Fruit fly (Drosophila melanogaster): ENCODE results near the gene CG9215.

CG9215 gene

dm6 chrX:15549055-15549454 lies 33.6 kb downstream of the CG9215 start (continued):
- TF ChIP-seq zen (tag; optimal IDR thresholded peaks at IDR 0.05) (peak; percentile 54), CG2712 (tag; optimal IDR thresholded peaks at IDR 0.05) (peak; percentile 82), ab (GFP tag; optimal IDR thresholded peaks at IDR 0.05) (peak; percentile 10), CG3838 (GFP tag; optimal IDR thresholded peaks at IDR 0.05) (peak; percentile 2), Lim3 (GFP tag; IDR thresholded peaks at IDR 0.05) (0 out of 2 replicates have a peak, but pooled peaks have one; percentile 7), Bgb (GFP tag; IDR thresholded peaks at IDR 0.05; ENCODE audit: partially characterized antibody) (no peak), chinmo (GFP tag; IDR thresholded peaks at IDR 0.05; ENCODE audit: partially characterized antibody) (no peak), Xrp1 (GFP tag; IDR thresholded peaks at IDR 0.05) (peak; percentile 66), CG6254 (GFP tag; optimal IDR thresholded peaks at IDR 0.05) (no peak), CG16815 (GFP tag; optimal IDR thresholded peaks at IDR 0.05) (peak; percentile 24), ap (GFP tag; IDR thresholded peaks at IDR 0.05) (peak; percentile 51), CG10209 (GFP tag; optimal IDR thresholded peaks at IDR 0.05) (peak; percentile 73), ash1 (GFP tag; optimal IDR thresholded peaks at IDR 0.05) (no peak), disco-r (GFP tag; optimal IDR thresholded peaks at IDR 0.05) (peak; percentile 28), CG4854 (GFP tag; optimal IDR thresholded peaks at IDR 0.05) (peak; percentile 38), trem (tag; optimal IDR thresholded peaks at IDR 0.05) (peak; percentile 34), peb (GFP tag; IDR thresholded peaks at IDR 0.05) (peak; percentile 32; the same call in 1 of the 2 replicates), ro (GFP tag; IDR thresholded peaks at IDR 0.05) (no peak), CG17912 (GFP tag; optimal IDR thresholded peaks at IDR 0.05) (no peak), vnd (GFP tag; IDR thresholded peaks at IDR 0.05; ENCODE audit: partially characterized antibody) (no peak), BEAF-32 (GFP tag; optimal IDR thresholded peaks at IDR 0.05) (no peak), CoRest (tag; optimal IDR thresholded peaks at IDR 0.05) (peak; percentile 87), fru (optimal IDR thresholded peaks at IDR 0.05) (no peak), CG3065 (GFP tag; optimal IDR thresholded peaks at IDR 0.05) (no peak), CrebB (tag; optimal IDR thresholded peaks at IDR 0.05) (peak; percentile 49), Med (GFP tag) (peak; percentile 95), CG17829 (tag; optimal IDR thresholded peaks at IDR 0.05) (peak; percentile 77), CG7357 (GFP tag; IDR thresholded peaks at IDR 0.05) (peak; percentile 74; the same call in 2 of the 3 replicates), MESR4 (GFP tag; optimal IDR thresholded peaks at IDR 0.05) (no peak), pita (GFP tag; optimal IDR thresholded peaks at IDR 0.05) (no peak), Dll (GFP tag; IDR thresholded peaks at IDR 0.05; ENCODE audit: partially characterized antibody) (no peak), CG12744 (GFP tag; optimal IDR thresholded peaks at IDR 0.05) (peak; percentile 65), Meics (GFP tag; optimal IDR thresholded peaks at IDR 0.05) (peak; percentile 83), lola (GFP tag; optimal IDR thresholded peaks at IDR 0.05) (peak in 1 of 3 experiments; percentile 44), Neu2 (GFP tag; optimal IDR thresholded peaks at IDR 0.05; ENCODE audit: borderline replicate concordance) (no peak), CG30020 (tag; optimal IDR thresholded peaks at IDR 0.05) (peak; percentile 26), CG8281 (tag; optimal IDR thresholded peaks at IDR 0.05) (peak; percentile 55), wek (GFP tag; optimal IDR thresholded peaks at IDR 0.05) (peak; percentile 20), fd96Cb (tag; optimal IDR thresholded peaks at IDR 0.05) (peak; percentile 80), CG11723 (GFP tag; optimal IDR thresholded peaks at IDR 0.05) (peak; percentile 61), CG17359 (tag; optimal IDR thresholded peaks at IDR 0.05) (peak; percentile 76), Ets65A (GFP tag) (peak; percentile 96), gce (GFP tag; IDR thresholded peaks at IDR 0.05) (peak; percentile 48; the same call in 1 of the 3 replicates), dati (GFP tag; IDR thresholded peaks at IDR 0.05) (0 out of 2 replicates have a peak, but pooled peaks have one; percentile 6), NfI (GFP tag; optimal IDR thresholded peaks at IDR 0.05) (peak; percentile 78), Asciz (GFP tag; optimal IDR thresholded peaks at IDR 0.05) (peak; percentile 58), bowl (GFP tag; IDR thresholded peaks at IDR 0.05) (no peak), CG7963 (GFP tag; IDR thresholded peaks at IDR 0.05; ENCODE audit: partially characterized antibody) (no peak), CG5953 (GFP tag; IDR thresholded peaks at IDR 0.05) (peak; percentile 56; the same call in 1 of the 2 replicates), CG15479 (GFP tag; optimal IDR thresholded peaks at IDR 0.05) (no peak)

Data from whole organism, embryonic.